Worm (Caenorhabditis elegans): ENCODE results near the gene rps-8.

DNA sequence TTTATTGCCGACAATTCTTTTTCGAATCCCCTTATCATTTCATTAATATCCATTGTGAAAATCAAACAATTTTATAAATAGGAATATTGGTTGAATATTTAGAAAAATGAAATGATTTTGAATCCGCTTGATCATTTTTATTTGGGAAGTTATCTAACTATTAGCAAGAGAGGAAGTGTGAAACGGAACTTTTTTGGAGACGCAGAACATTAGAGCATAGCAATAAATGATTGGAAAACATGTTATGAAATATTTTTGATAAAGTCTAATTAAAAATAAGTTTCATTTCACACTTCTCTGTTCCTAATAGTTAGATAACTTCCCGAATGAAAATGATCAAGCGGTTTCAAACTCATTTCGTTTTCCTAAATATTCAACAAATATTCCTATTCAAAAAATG lies 26.2 kb downstream of the rps-8 start, which contains the start of gene F42C5.3:
- TF ChIP-seq lsy-2 (tag; optimal IDR thresholded peaks at IDR 0.05) (no peak), lin-13 (tag; optimal IDR thresholded peaks at IDR 0.05) (no peak), elt-3 (tag; optimal IDR thresholded peaks at IDR 0.05) (no peak), sem-2 (GFP tag; optimal IDR thresholded peaks at IDR 0.05) (no peak), snpc-4 (tag; optimal IDR thresholded peaks at IDR 0.05) (no peak), nhr-237 (tag; optimal IDR thresholded peaks at IDR 0.05) (no peak)

Data from whole organism, mixed stage, embryonic.